Worm (Caenorhabditis elegans) whole organism, L1 larva: Measurements from ENCODE around the gene C17B7.9.

ENCODE experiments used
- hpl-2 ChIP-seq: fragments of 150-350 bp; optimal IDR thresholded peaks from 2 replicates; lab custom pipeline; 2014; ENCODE audit warnings: missing biosample characterization, missing genetic modification reagents, missing genetic modification characterization
- lin-14 ChIP-seq: fragments of 200-800 bp; sonication (Bioruptor generic); optimal IDR thresholded peaks from 2 replicates; lab custom pipeline; 2018; ENCODE audit warnings: mild to moderate bottlenecking, missing genetic modification characterization, moderate library complexity, missing compliant biosample characterization
- nhr-237 ChIP-seq: fragments of 150-350 bp; optimal IDR thresholded peaks from 2 replicates; lab custom pipeline; 2014; ENCODE audit warnings: missing biosample characterization, missing genetic modification characterization
- skn-1 ChIP-seq: fragments of 150-350 bp; optimal IDR thresholded peaks from 2 replicates; lab custom pipeline; 2014; ENCODE audit warnings: missing biosample characterization, missing genetic modification characterization

- TF ChIP-seq skn-1 (tag; lab: Kevin White, UChicago) (no peak), lin-14 (GFP tag; lab: Kevin White, UChicago) (no peak), nhr-237 (no peak), hpl-2 (GFP tag; lab: Kevin White, UChicago) (no peak)
Measured at ce11 chrV:3342504-3342903, 10.6 kb upstream of the C17B7.9 start, which contains the start of gene C17B7.3.
